Fruit fly (Drosophila melanogaster) whole organism, prepupa: ENCODE data around the gene Mcm3.

Source experiments
- Blimp-1 ChIP-seq: fragments of 200-800 bp; sonication (Bioruptor generic); optimal IDR thresholded peaks from 3 replicates; lab custom pipeline; 2017; ENCODE audit warnings: missing biosample characterization, missing genetic modification characterization, mild to moderate bottlenecking, moderate library complexity, missing genetic modification reagents
- CG31627 ChIP-seq: fragments of 200-800 bp; sonication (Bioruptor generic); optimal IDR thresholded peaks from 3 replicates; lab custom pipeline; 2016; ENCODE audit warnings: missing biosample characterization, missing genetic modification characterization
- CG6854 ChIP-seq: fragments of 200-800 bp; sonication (Bioruptor generic); optimal IDR thresholded peaks from 2 replicates; lab custom pipeline; 2017; ENCODE audit warnings: missing biosample characterization, mild to moderate bottlenecking, missing genetic modification characterization
- Ets21C ChIP-seq: fragments of 200-800 bp; sonication (Bioruptor generic); optimal IDR thresholded peaks from 3 replicates; lab custom pipeline; 2016; ENCODE audit warnings: missing biosample characterization, missing genetic modification characterization
- Gug ChIP-seq: fragments of 200-800 bp; sonication (Bioruptor generic); IDR thresholded peaks from 2 replicates; pipeline ENCODE4 v1.3.6; 2022; ENCODE audit warnings: missing biosample characterization, missing genetic modification characterization
- Smox ChIP-seq: fragments of 200-800 bp; sonication (Bioruptor generic); optimal IDR thresholded peaks from 3 replicates; lab custom pipeline; 2016; ENCODE audit warnings: missing biosample characterization, missing genetic modification characterization
- net ChIP-seq: fragments of 200-800 bp; sonication (Bioruptor generic); optimal IDR thresholded peaks from 3 replicates; lab custom pipeline; 2016; ENCODE audit warnings: missing biosample characterization, missing genetic modification characterization

DNA sequence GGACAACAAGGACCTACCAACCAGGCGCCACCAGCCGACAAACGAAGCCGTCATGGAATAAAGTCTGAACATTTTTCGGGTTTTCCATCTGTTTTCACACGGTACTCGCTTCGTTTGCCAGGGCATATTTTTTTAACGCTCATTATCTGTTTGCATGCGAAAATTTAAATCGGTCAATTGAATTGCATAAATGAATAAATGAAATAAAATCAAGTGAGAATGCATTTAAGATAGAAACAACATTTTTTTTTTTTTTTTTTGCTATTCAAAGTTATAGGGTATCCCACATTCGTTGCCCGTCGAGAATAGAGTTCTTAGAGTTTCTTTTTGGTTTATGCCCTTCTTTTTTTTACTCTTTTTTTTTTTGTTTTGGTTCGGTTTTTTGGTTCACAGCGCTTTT lies 37.8 kb upstream of the Mcm3 start:
- TF ChIP-seq Gug (GFP tag; lab: Robert Waterston, UW) (no peak), net (no peak), Ets21C (GFP tag; lab: Kevin White, UChicago) (no peak), Blimp-1 (GFP tag; lab: Kevin White, UChicago) (no peak), CG6854 (no peak), CG31627 (GFP tag; lab: Kevin White, UChicago) (no peak), Smox (GFP tag; lab: Kevin White, UChicago) (no peak)
